Worm (Caenorhabditis elegans): Measurements from ENCODE around the gene nhr-141.

- TF ChIP-seq pes-1 (GFP tag; IDR thresholded peaks at IDR 0.05), result no peak
- no peak for TF ChIP-seq ets-7 (tag; optimal IDR thresholded peaks at IDR 0.05)
Observed at ce11 chrV:7460898-7461297, 16.4 kb downstream of the nhr-141 start, which contains the start of gene srh-92.

All from whole organism, early embryonic.